Worm (Caenorhabditis elegans) whole organism, L4/young adult: ENCODE results near the gene fbxa-9.

ENCODE experiments used
- W03F9.2 ChIP-seq: fragments of 150-350 bp; optimal IDR thresholded peaks from 2 replicates; lab custom pipeline; 2014; ENCODE audit warnings: missing biosample characterization, missing genetic modification characterization
- dao-5 ChIP-seq: sonication (generic microtip); optimal IDR thresholded peaks from 2 replicates; lab custom pipeline; 2016; ENCODE audit warnings: missing genotype, missing genetic modification characterization, moderate library complexity, missing compliant biosample characterization
- him-1 ChIP-seq: sonication (generic microtip); optimal IDR thresholded peaks from 2 replicates; lab custom pipeline; 2016; ENCODE audit warnings: missing genotype, missing genetic modification reagents, missing genetic modification characterization, missing compliant biosample characterization

DNA sequence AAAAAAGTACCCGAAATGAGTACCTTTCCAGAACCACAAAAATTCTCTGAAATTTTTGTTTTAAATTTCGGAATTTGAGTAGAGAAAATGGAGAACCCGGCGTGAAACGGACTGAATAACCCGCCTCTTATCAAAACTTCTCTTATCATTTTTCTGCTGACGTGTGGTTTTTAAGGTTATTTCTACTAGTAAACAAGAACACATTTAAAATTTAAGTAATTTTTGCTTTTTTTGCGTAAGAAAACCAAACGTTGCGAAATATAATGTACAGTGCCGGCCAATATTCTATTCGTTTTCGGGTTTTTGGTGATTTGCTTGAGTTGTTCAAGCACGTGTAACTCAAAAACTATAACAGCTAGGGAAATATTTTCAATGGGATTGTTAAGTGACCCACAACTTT is 44.5 kb downstream of the fbxa-9 start:
- TF ChIP-seq him-1 (tag; lab: Kevin White, UChicago) (no peak), W03F9.2 (no peak), dao-5 (tag; lab: Kevin White, UChicago) (no peak)
